Fruit fly (Drosophila melanogaster): Measurements from ENCODE around the gene Cyp28d2.

DNA sequence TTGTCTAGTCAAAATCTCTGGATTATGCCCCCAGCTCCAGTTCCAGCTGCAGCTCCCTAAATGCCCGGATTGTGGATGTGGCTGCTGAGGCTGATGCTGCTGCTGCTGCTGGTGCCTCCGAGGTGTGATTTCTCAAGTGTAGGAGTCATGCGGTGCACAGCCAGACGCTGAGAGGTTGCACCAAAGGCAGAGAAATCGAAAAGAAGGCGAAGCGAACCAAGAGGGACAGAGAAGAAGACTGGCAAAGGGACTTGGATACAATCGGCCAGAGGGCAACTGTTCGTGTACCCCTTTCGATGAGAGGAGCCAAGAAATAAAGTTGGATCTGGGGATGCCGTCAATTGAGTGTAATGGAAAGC lies 31.5 kb downstream of the Cyp28d2 start:
- TF ChIP-seq h (optimal IDR thresholded peaks at IDR 0.05) (no peak), ttk (optimal IDR thresholded peaks at IDR 0.05) (no peak), Myc (optimal IDR thresholded peaks at IDR 0.05) (no peak), insv (optimal IDR thresholded peaks at IDR 0.05) (no peak), psq (optimal IDR thresholded peaks at IDR 0.05) (no peak)
